Worm (Caenorhabditis elegans): Measurements from ENCODE around the gene asns-2.

DNA sequence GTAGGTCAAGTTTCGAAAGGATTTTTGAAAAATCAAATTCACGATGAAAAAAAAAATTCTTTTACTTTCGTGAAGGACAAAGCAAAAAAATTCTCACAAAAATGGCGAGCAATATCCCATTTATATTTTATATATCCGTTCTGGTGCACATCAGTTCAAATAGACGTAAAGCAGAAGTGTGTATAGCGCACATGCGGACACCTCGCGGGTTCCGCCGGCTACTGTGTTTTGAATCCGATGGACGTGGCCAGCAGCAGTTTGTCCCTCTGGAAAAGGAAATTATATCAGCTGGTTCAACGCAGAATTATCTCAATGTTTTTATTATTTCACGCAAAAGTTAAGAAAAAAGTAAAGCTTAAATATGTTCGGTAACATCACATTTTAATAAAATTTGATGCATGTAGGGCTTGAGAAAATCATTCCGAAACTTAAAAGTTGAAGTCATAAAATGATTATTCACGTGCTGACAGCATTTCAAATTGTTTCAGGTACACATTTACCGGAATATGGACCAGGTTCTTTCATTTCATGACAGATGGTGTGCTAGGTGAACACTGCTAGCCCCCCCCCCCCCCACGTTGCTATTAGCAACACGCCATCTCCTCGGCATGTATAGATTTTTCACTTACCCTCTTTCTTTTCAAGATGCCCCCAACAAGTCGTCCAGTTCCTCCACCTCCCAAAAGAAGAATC, 46.9 kb downstream of the asns-2 start, which contains the start of gene jbts-14:
- TF ChIP-seq mep-1 (tag; optimal IDR thresholded peaks at IDR 0.05) = no peak
- TF ChIP-seq ces-1 (GFP tag; optimal IDR thresholded peaks at IDR 0.05) = no peak
- TF ChIP-seq lin-35 (GFP tag; optimal IDR thresholded peaks at IDR 0.05) = no peak
- TF ChIP-seq mdl-1 (tag; optimal IDR thresholded peaks at IDR 0.05) = no peak
- TF ChIP-seq lin-39 (tag; optimal IDR thresholded peaks at IDR 0.05) = no peak
- TF ChIP-seq xbp-1 (tag; optimal IDR thresholded peaks at IDR 0.05) = no peak
- TF ChIP-seq alr-1 (tag; optimal IDR thresholded peaks at IDR 0.05; ENCODE audit: borderline replicate concordance) = no peak
- TF ChIP-seq blmp-1 (tag; optimal IDR thresholded peaks at IDR 0.05) = no peak
- TF ChIP-seq jun-1 (tag; optimal IDR thresholded peaks at IDR 0.05) = no peak
- no peak for TF ChIP-seq nhr-47 (tag; optimal IDR thresholded peaks at IDR 0.05)
